Worm (Caenorhabditis elegans) whole organism, young adult: ENCODE results near the gene sahd-1.

Experiments
- ama-1 ChIP-seq, 3 experiments: fragments of 150-350 bp in 1 of 3; sonication (generic microtip) in 2 of 3; optimal IDR thresholded peaks; 2 replicates each; lab custom pipeline; 2014 to 2018; ENCODE audit warnings: missing biosample characterization in 2 of 3, missing genetic modification characterization in 2 of 3, missing genetic modification reagents in 2 of 3
- ccch-3 ChIP-seq: fragments of 200-800 bp; sonication (Bioruptor generic); optimal IDR thresholded peaks from 2 replicates; lab custom pipeline; 2018; ENCODE audit warnings: mild to moderate bottlenecking, missing genetic modification characterization, missing compliant biosample characterization
- nfya-1 ChIP-seq: sonication (generic microtip); optimal IDR thresholded peaks from 2 replicates; lab custom pipeline; 2017; ENCODE audit warnings: antibody characterized with exemption, missing compliant biosample characterization, missing genetic modification characterization, borderline replicate concordance; ENCODE audit not compliant: insufficient read depth
- nhr-120 ChIP-seq: fragments of 200-800 bp; sonication (Bioruptor generic); IDR thresholded peaks from 2 replicates; pipeline ENCODE4 v1.3.6; 2022; ENCODE audit warnings: missing genetic modification characterization, missing compliant biosample characterization
- nhr-90 ChIP-seq: sonication (generic microtip); optimal IDR thresholded peaks from 2 replicates; lab custom pipeline; 2016; ENCODE audit warnings: missing genotype, mild to moderate bottlenecking, missing genetic modification characterization, missing compliant biosample characterization
- pha-4 ChIP-seq: fragments of 150-350 bp; sonication (generic microtip); optimal IDR thresholded peaks from 2 replicates; lab custom pipeline; 2014; ENCODE audit warnings: missing biosample characterization, missing genetic modification reagents, missing genetic modification characterization
- unc-62 ChIP-seq: fragments of 150-350 bp; optimal IDR thresholded peaks from 2 replicates; lab custom pipeline; 2014; ENCODE audit warnings: missing biosample characterization, missing genetic modification reagents, missing genetic modification characterization
- xnd-1 ChIP-seq: sonication (generic microtip); optimal IDR thresholded peaks from 2 replicates; lab custom pipeline; 2016; ENCODE audit warnings: missing genotype, missing genetic modification reagents, missing genetic modification characterization, missing compliant biosample characterization

DNA sequence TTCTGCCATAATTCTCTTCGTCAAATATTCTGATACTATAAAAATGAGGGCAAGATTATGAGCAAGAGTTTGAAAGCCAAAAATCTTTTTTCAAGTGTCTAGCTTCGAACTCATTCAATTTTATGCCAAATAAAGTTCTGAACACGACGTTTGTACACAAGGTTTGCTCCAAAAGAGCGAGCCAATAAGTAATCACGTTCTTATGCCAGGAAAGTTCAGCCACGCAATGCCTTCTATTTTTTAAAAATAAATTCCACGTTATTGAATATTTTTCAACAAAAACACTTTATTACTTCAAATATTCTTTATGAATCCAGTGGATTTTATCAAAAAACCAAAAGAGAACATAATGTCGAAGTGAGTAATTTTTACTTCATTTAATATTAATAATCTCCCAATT is 26.9 kb downstream of the sahd-1 start, which contains the start of gene nep-5:
- TF ChIP-seq nhr-90 (tag; lab: Kevin White, UChicago): no peak
- no peak for TF ChIP-seq ama-1 (optimal IDR thresholded peaks at IDR 0.05; lab: Kevin White, UChicago)
- no peak for TF ChIP-seq ama-1 (GFP tag; optimal IDR thresholded peaks at IDR 0.05; lab: Kevin White, UChicago)
- TF ChIP-seq nfya-1 (tag; lab: Kevin White, UChicago): no peak
- TF ChIP-seq xnd-1: no peak
- no peak for TF ChIP-seq pha-4 (tag; lab: Kevin White, UChicago)
- no peak for TF ChIP-seq nhr-120
- no peak for TF ChIP-seq unc-62 (GFP tag; lab: Kevin White, UChicago)
- no peak for TF ChIP-seq ccch-3 (GFP tag; lab: Kevin White, UChicago)
